Worm (Caenorhabditis elegans) whole organism, L1 larva: ENCODE results near the gene lips-3.

Experiments
- ces-1 ChIP-seq: fragments of 150-350 bp; optimal IDR thresholded peaks from 2 replicates; lab custom pipeline; 2014; ENCODE audit warnings: missing biosample characterization, missing genetic modification reagents, missing genetic modification characterization
- dsc-1 ChIP-seq: sonication (generic microtip); optimal IDR thresholded peaks from 2 replicates; lab custom pipeline; 2016; ENCODE audit warnings: mild to moderate bottlenecking, missing genetic modification characterization, missing compliant biosample characterization
- elt-3 ChIP-seq, 6 experiments: fragments of 150-350 bp in 1 of 6; sonication (generic microtip); optimal IDR thresholded peaks; 2 replicates each; lab custom pipeline; 2017 to 2018; ENCODE audit warnings: missing biosample characterization in 6 of 6, missing genetic modification characterization in 6 of 6, inconsistent platforms in 1 of 6
- fos-1 ChIP-seq: fragments of 150-350 bp; optimal IDR thresholded peaks from 2 replicates; lab custom pipeline; 2014; ENCODE audit warnings: missing biosample characterization, missing genetic modification characterization
- lin-39 ChIP-seq: fragments of 150-350 bp; optimal IDR thresholded peaks from 2 replicates; lab custom pipeline; 2014; ENCODE audit warnings: missing biosample characterization, missing genetic modification reagents, missing genetic modification characterization
- nhr-11 ChIP-seq: fragments of 150-350 bp; optimal IDR thresholded peaks from 2 replicates; lab custom pipeline; 2014; ENCODE audit warnings: missing biosample characterization, missing genetic modification characterization
- nhr-28 ChIP-seq: fragments of 150-350 bp; optimal IDR thresholded peaks from 2 replicates; lab custom pipeline; 2014; ENCODE audit warnings: missing biosample characterization, missing genetic modification characterization
- pqm-1 ChIP-seq: sonication (generic microtip); optimal IDR thresholded peaks from 3 replicates; lab custom pipeline; 2017; ENCODE audit warnings: missing biosample characterization, missing genetic modification characterization
- skn-1 ChIP-seq: fragments of 150-350 bp; optimal IDR thresholded peaks from 2 replicates; lab custom pipeline; 2014; ENCODE audit warnings: missing biosample characterization, missing genetic modification characterization

- TF ChIP-seq skn-1: no peak
- no peak for TF ChIP-seq elt-3 (tag; optimal IDR thresholded peaks at IDR 0.05; lab: Kevin White, UChicago)
- no peak for TF ChIP-seq nhr-11 (tag; lab: Kevin White, UChicago)
- TF ChIP-seq pqm-1: no peak
- TF ChIP-seq nhr-28 (tag; lab: Kevin White, UChicago): no peak
- no peak for TF ChIP-seq fos-1 (tag; lab: Kevin White, UChicago)
- TF ChIP-seq lin-39 (tag; lab: Kevin White, UChicago): no peak
- no peak for TF ChIP-seq ces-1 (GFP tag; lab: Kevin White, UChicago)
- TF ChIP-seq dsc-1 (tag; lab: Kevin White, UChicago): peak; percentile 94
Measured at ce11 chrIII:4647341-4647740, 31.0 kb downstream of the lips-3 start.
